Worm (Caenorhabditis elegans) whole organism, young adult: Measurements from ENCODE around the gene K04A8.20.

Experiments
- B0035.1 ChIP-seq: sonication (generic microtip); optimal IDR thresholded peaks from 2 replicates; lab custom pipeline; 2016; ENCODE audit warnings: missing genetic modification characterization, mild to moderate bottlenecking, missing compliant biosample characterization, missing genotype, missing genetic modification reagents
- B0336.3 ChIP-seq: fragments of 200-800 bp; sonication (Bioruptor generic); IDR thresholded peaks from 2 replicates; pipeline ENCODE4 v1.3.6; 2022; ENCODE audit warnings: missing genetic modification characterization, missing compliant biosample characterization
- F22D6.2 ChIP-seq: sonication (generic microtip); optimal IDR thresholded peaks from 2 replicates; lab custom pipeline; 2016; ENCODE audit warnings: mild to moderate bottlenecking, missing genetic modification characterization, missing compliant biosample characterization
- F33H1.4 ChIP-seq: fragments of 200-800 bp; sonication (Bioruptor generic); IDR thresholded peaks from 2 replicates; pipeline ENCODE4 v1.3.6; 2022; ENCODE audit warnings: missing genetic modification reagents, missing genetic modification characterization, missing compliant biosample characterization
- F49E8.2 ChIP-seq: sonication (generic microtip); optimal IDR thresholded peaks from 3 replicates; lab custom pipeline; 2017; ENCODE audit warnings: missing genetic modification characterization, mild to moderate bottlenecking, missing compliant biosample characterization, antibody characterized with exemption, moderate library complexity; ENCODE audit not compliant: insufficient read depth
- K12H6.12 ChIP-seq: fragments of 200-800 bp; sonication (Bioruptor generic); optimal IDR thresholded peaks from 2 replicates; lab custom pipeline; 2018; ENCODE audit warnings: mild to moderate bottlenecking, missing genetic modification characterization, missing compliant biosample characterization
- T26A5.8 ChIP-seq: sonication (generic microtip); optimal IDR thresholded peaks from 2 replicates; lab custom pipeline; 2016; ENCODE audit warnings: missing genetic modification characterization, missing compliant biosample characterization
- Y53F4B.3 ChIP-seq: fragments of 200-800 bp; sonication (Bioruptor generic); IDR thresholded peaks from 2 replicates; pipeline ENCODE4 v1.3.6; 2022; ENCODE audit warnings: missing genetic modification reagents, missing genetic modification characterization, missing compliant biosample characterization
- Y53G8AR.9 ChIP-seq: fragments of 200-800 bp; sonication (Bioruptor generic); conservative IDR thresholded peaks from 2 replicates; pipeline ENCODE4 v1.3.6; 2022; ENCODE audit warnings: missing genetic modification reagents, missing genetic modification characterization, missing compliant biosample characterization
- Y79H2A.3 ChIP-seq: fragments of 200-800 bp; sonication (Bioruptor generic); conservative IDR thresholded peaks from 2 replicates; pipeline ENCODE4 v1.3.6; 2022; ENCODE audit warnings: missing genetic modification reagents, missing genetic modification characterization, missing compliant biosample characterization
- Y95B8A.8 ChIP-seq: fragments of 200-800 bp; sonication (Bioruptor generic); IDR thresholded peaks from 2 replicates; pipeline ENCODE4 v1.3.6; 2022; ENCODE audit warnings: missing genetic modification reagents, missing genetic modification characterization, missing compliant biosample characterization
- atf-7 ChIP-seq: sonication (generic microtip); optimal IDR thresholded peaks from 2 replicates; lab custom pipeline; 2017; ENCODE audit warnings: mild to moderate bottlenecking, missing genetic modification characterization, missing compliant biosample characterization
- athp-1 ChIP-seq: sonication (generic microtip); optimal IDR thresholded peaks from 2 replicates; lab custom pipeline; 2017; ENCODE audit warnings: mild to moderate bottlenecking, missing genetic modification characterization, missing compliant biosample characterization
- attf-6 ChIP-seq: fragments of 200-800 bp; sonication (Bioruptor generic); IDR thresholded peaks from 2 replicates; pipeline ENCODE4 v1.3.6; 2022; ENCODE audit warnings: missing genetic modification reagents, missing genetic modification characterization, missing compliant biosample characterization
- bed-1 ChIP-seq: fragments of 200-800 bp; sonication (Bioruptor generic); IDR thresholded peaks from 2 replicates; pipeline ENCODE4 v1.3.6; 2022; ENCODE audit warnings: missing genetic modification reagents, missing genetic modification characterization, missing compliant biosample characterization
- ceh-100 ChIP-seq: fragments of 200-800 bp; sonication (Bioruptor generic); IDR thresholded peaks from 2 replicates; pipeline ENCODE4 v1.3.6; 2022; ENCODE audit warnings: missing genetic modification reagents, missing genetic modification characterization, missing compliant biosample characterization
- ceh-40 ChIP-seq: fragments of 200-800 bp; sonication (Bioruptor generic); IDR thresholded peaks from 2 replicates; pipeline ENCODE4 v1.3.6; 2022; ENCODE audit warnings: missing genetic modification characterization, missing compliant biosample characterization
- ceh-58 ChIP-seq: fragments of 200-800 bp; sonication (Bioruptor generic); IDR thresholded peaks from 2 replicates; pipeline ENCODE4 v1.3.6; 2022; ENCODE audit warnings: missing genetic modification characterization, missing compliant biosample characterization
- ceh-79 ChIP-seq: sonication (generic microtip); optimal IDR thresholded peaks from 2 replicates; lab custom pipeline; 2017; ENCODE audit warnings: mild to moderate bottlenecking, missing genetic modification characterization, missing compliant biosample characterization
- ceh-91 ChIP-seq: fragments of 200-800 bp; sonication (Bioruptor generic); IDR thresholded peaks from 2 replicates; pipeline ENCODE4 v1.3.6; 2022; ENCODE audit warnings: missing genetic modification reagents, missing genetic modification characterization, missing compliant biosample characterization
- chd-7 ChIP-seq: sonication (generic microtip); optimal IDR thresholded peaks from 2 replicates; lab custom pipeline; 2016; ENCODE audit warnings: mild to moderate bottlenecking, missing genetic modification characterization, moderate library complexity, missing compliant biosample characterization
- dox-1 ChIP-seq: fragments of 200-800 bp; sonication (Bioruptor generic); IDR thresholded peaks from 2 replicates; pipeline ENCODE4 v1.3.6; 2022; ENCODE audit warnings: missing genetic modification reagents, missing genetic modification characterization, missing compliant biosample characterization
- fkh-3 ChIP-seq: sonication (generic microtip); optimal IDR thresholded peaks from 2 replicates; lab custom pipeline; 2016; ENCODE audit warnings: mild to moderate bottlenecking, missing genetic modification characterization, missing compliant biosample characterization
- hlh-12 ChIP-seq: sonication (generic microtip); optimal IDR thresholded peaks from 2 replicates; lab custom pipeline; 2016; ENCODE audit warnings: missing genetic modification characterization, missing compliant biosample characterization
- lin-26 ChIP-seq: fragments of 200-800 bp; sonication (Bioruptor generic); IDR thresholded peaks from 2 replicates; pipeline ENCODE4 v1.3.6; 2022; ENCODE audit warnings: missing genetic modification reagents, missing genetic modification characterization, missing compliant biosample characterization
- lin-35 ChIP-seq, 3 experiments: fragments of 150-350 bp in 2 of 3; sonication (generic microtip) in 1 of 3; optimal IDR thresholded peaks; 2 replicates each; lab custom pipeline; 2014 to 2018; ENCODE audit warnings: missing biosample characterization in 3 of 3, missing genetic modification characterization in 3 of 3, missing genetic modification reagents in 3 of 3
- lin-40 ChIP-seq: sonication (generic microtip); optimal IDR thresholded peaks from 2 replicates; lab custom pipeline; 2016; ENCODE audit warnings: missing genetic modification characterization, mild to moderate bottlenecking, missing compliant biosample characterization, missing genotype, missing genetic modification reagents
- lin-54 ChIP-seq: fragments of 200-800 bp; sonication (Bioruptor generic); optimal IDR thresholded peaks from 2 replicates; lab custom pipeline; 2018; ENCODE audit warnings: mild to moderate bottlenecking, missing genetic modification characterization, missing compliant biosample characterization
- lsl-1 ChIP-seq: fragments of 200-800 bp; sonication (Bioruptor generic); optimal IDR thresholded peaks from 2 replicates; lab custom pipeline; 2018; ENCODE audit warnings: mild to moderate bottlenecking, missing genetic modification characterization, moderate library complexity, missing compliant biosample characterization
- madf-3 ChIP-seq: fragments of 200-800 bp; sonication (Bioruptor generic); IDR thresholded peaks from 2 replicates; pipeline ENCODE4 v1.3.6; 2022; ENCODE audit warnings: missing genetic modification reagents, missing genetic modification characterization, missing compliant biosample characterization
- madf-6 ChIP-seq: fragments of 200-800 bp; sonication (Bioruptor generic); IDR thresholded peaks from 2 replicates; pipeline ENCODE4 v1.3.6; 2022; ENCODE audit warnings: missing genetic modification reagents, missing genetic modification characterization, missing compliant biosample characterization
- madf-8 ChIP-seq: fragments of 200-800 bp; sonication (Bioruptor generic); conservative IDR thresholded peaks from 2 replicates; pipeline ENCODE4 v1.3.6; 2022; ENCODE audit warnings: missing genetic modification reagents, missing genetic modification characterization, missing compliant biosample characterization
- mel-28 ChIP-seq: sonication (generic microtip); optimal IDR thresholded peaks from 2 replicates; lab custom pipeline; 2016; ENCODE audit warnings: borderline replicate concordance, mild to moderate bottlenecking, missing genetic modification characterization, missing compliant biosample characterization
- nhr-120 ChIP-seq: fragments of 200-800 bp; sonication (Bioruptor generic); IDR thresholded peaks from 2 replicates; pipeline ENCODE4 v1.3.6; 2022; ENCODE audit warnings: missing genetic modification characterization, missing compliant biosample characterization
- nhr-179 ChIP-seq: sonication (generic microtip); optimal IDR thresholded peaks from 2 replicates; lab custom pipeline; 2016; ENCODE audit warnings: mild to moderate bottlenecking, missing genetic modification characterization, missing compliant biosample characterization
- nhr-27 ChIP-seq: fragments of 200-800 bp; sonication (Bioruptor generic); optimal IDR thresholded peaks from 2 replicates; lab custom pipeline; 2018; ENCODE audit warnings: mild to moderate bottlenecking, missing genetic modification characterization, moderate library complexity, missing compliant biosample characterization
- nhr-90 ChIP-seq: sonication (generic microtip); optimal IDR thresholded peaks from 2 replicates; lab custom pipeline; 2016; ENCODE audit warnings: missing genotype, mild to moderate bottlenecking, missing genetic modification characterization, missing compliant biosample characterization
- pbrm-1 ChIP-seq: fragments of 200-800 bp; sonication (Bioruptor generic); IDR thresholded peaks from 2 replicates; pipeline ENCODE4 v1.3.6; 2022; ENCODE audit warnings: missing genetic modification reagents, missing genetic modification characterization, missing compliant biosample characterization
- rcor-1 ChIP-seq: fragments of 200-800 bp; sonication (Bioruptor generic); IDR thresholded peaks from 2 replicates; pipeline ENCODE4 v1.3.6; 2022; ENCODE audit warnings: missing genetic modification reagents, missing genetic modification characterization, missing compliant biosample characterization
- sdz-38 ChIP-seq: sonication (generic microtip); optimal IDR thresholded peaks from 2 replicates; lab custom pipeline; 2016; ENCODE audit warnings: missing genotype, missing genetic modification characterization, missing compliant biosample characterization
- sea-2 ChIP-seq: fragments of 200-800 bp; sonication (Bioruptor generic); IDR thresholded peaks from 2 replicates; pipeline ENCODE4 v1.3.6; 2022; ENCODE audit warnings: missing genetic modification characterization, missing compliant biosample characterization
- snpc-1.1 ChIP-seq: sonication (generic microtip); optimal IDR thresholded peaks from 2 replicates; lab custom pipeline; 2017; ENCODE audit warnings: missing genetic modification characterization, mild to moderate bottlenecking, missing compliant biosample characterization, antibody characterized with exemption, moderate library complexity, missing genotype, missing genetic modification reagents; ENCODE audit not compliant: insufficient read depth
- snpc-1.3 ChIP-seq: sonication (generic microtip); optimal IDR thresholded peaks from 2 replicates; lab custom pipeline; 2017; ENCODE audit warnings: missing genetic modification characterization, mild to moderate bottlenecking, missing compliant biosample characterization, antibody characterized with exemption, moderate library complexity, missing genotype, missing genetic modification reagents; ENCODE audit not compliant: insufficient read depth
- snpc-3.4 ChIP-seq: sonication (generic microtip); optimal IDR thresholded peaks from 2 replicates; lab custom pipeline; 2017; ENCODE audit warnings: missing genetic modification characterization, mild to moderate bottlenecking, missing compliant biosample characterization, antibody characterized with exemption, moderate library complexity, missing genotype, missing genetic modification reagents
- zim-3 ChIP-seq: sonication (generic microtip); optimal IDR thresholded peaks from 2 replicates; lab custom pipeline; 2017; ENCODE audit warnings: mild to moderate bottlenecking, missing genetic modification characterization, moderate library complexity, missing compliant biosample characterization
- ztf-18 ChIP-seq: sonication (generic microtip); optimal IDR thresholded peaks from 2 replicates; lab custom pipeline; 2016; ENCODE audit warnings: missing genotype, mild to moderate bottlenecking, missing genetic modification characterization, missing compliant biosample characterization
- ztf-25 ChIP-seq: fragments of 200-800 bp; sonication (Bioruptor generic); IDR thresholded peaks from 2 replicates; pipeline ENCODE4 v1.3.6; 2022; ENCODE audit warnings: missing genetic modification reagents, missing genetic modification characterization, missing compliant biosample characterization
- ztf-28 ChIP-seq: fragments of 200-800 bp; sonication (Bioruptor generic); IDR thresholded peaks from 2 replicates; pipeline ENCODE4 v1.3.6; 2022; ENCODE audit warnings: missing genetic modification reagents, missing genetic modification characterization, missing compliant biosample characterization

The K04A8.20 gene

DNA sequence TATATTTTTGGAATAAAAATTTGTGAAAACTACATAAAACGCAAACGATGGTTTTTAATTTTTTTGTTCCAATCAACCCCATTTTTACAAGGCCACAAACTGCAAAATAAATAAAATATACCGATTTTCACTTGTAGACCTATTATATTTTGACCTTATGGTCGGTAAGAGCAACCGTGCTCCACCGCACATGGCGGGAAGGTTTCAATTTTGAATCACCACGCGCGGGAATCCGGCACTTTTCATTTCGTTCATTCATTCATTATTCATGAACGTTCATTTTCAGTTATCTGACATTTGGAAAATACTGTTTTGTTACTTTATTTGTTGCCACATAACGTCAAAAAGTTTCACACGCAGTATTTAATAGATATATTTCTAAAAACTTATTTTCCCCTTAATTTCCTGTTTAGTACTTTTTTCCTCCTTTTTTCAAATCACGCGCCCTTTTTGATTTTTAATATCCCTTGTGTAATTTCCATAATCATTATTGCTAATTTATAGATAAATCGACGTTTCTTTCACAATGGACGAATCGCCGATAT, 44.5 kb downstream of the K04A8.20 start, which contains the start of gene hcp-1 (continued):
- peak; percentile 11 for TF ChIP-seq ztf-18 (tag; lab: Kevin White, UChicago)
- TF ChIP-seq ceh-100 = peak; percentile 53; the same call in 1 of the 2 replicates
- peak; percentile 89; the same call in 1 of the 2 replicates for TF ChIP-seq Y53G8AR.9 (GFP tag; lab: Robert Waterston, UW)
- TF ChIP-seq lin-54 = peak; percentile 96
- peak; percentile 92 for TF ChIP-seq rcor-1 (GFP tag; lab: Robert Waterston, UW)
- TF ChIP-seq nhr-90 (tag; lab: Kevin White, UChicago) = no peak
- TF ChIP-seq fkh-3 (tag; lab: Kevin White, UChicago) = no peak
- no peak for TF ChIP-seq ceh-79 (tag; lab: Kevin White, UChicago)
- TF ChIP-seq nhr-120 = no peak
- TF ChIP-seq bed-1 (GFP tag; lab: Robert Waterston, UW) = no peak
- no peak for TF ChIP-seq sea-2
- peak; percentile 94; the same call in 1 of the 2 replicates for TF ChIP-seq dox-1
- no peak for TF ChIP-seq K12H6.12 (tag; lab: Kevin White, UChicago)
- no peak for TF ChIP-seq ceh-58 (GFP tag; lab: Robert Waterston, UW)
- TF ChIP-seq Y95B8A.8 = peak; percentile 93
- no peak for TF ChIP-seq zim-3 (tag; lab: Kevin White, UChicago)
- no peak for TF ChIP-seq sdz-38 (tag; lab: Kevin White, UChicago)
- TF ChIP-seq lsl-1 (GFP tag; lab: Kevin White, UChicago) = peak; percentile 94
- peak; percentile 79 for TF ChIP-seq attf-6 (GFP tag; lab: Robert Waterston, UW)
- TF ChIP-seq snpc-3.4 = peak; percentile 95
- no peak for TF ChIP-seq ceh-40 (GFP tag; lab: Robert Waterston, UW)
- peak; percentile 94 for TF ChIP-seq madf-3 (GFP tag; lab: Robert Waterston, UW)
- TF ChIP-seq lin-40 (tag; lab: Kevin White, UChicago) = no peak
- peak; percentile 89 for TF ChIP-seq F33H1.4 (GFP tag; lab: Robert Waterston, UW)
- TF ChIP-seq ztf-28 (GFP tag; lab: Robert Waterston, UW) = peak; percentile 89
- TF ChIP-seq Y79H2A.3 = no peak
- TF ChIP-seq T26A5.8 (tag; lab: Kevin White, UChicago) = no peak
- TF ChIP-seq B0336.3 (GFP tag; lab: Robert Waterston, UW) = no peak
- peak; percentile 78 for TF ChIP-seq pbrm-1 (GFP tag; lab: Robert Waterston, UW)
- no peak for TF ChIP-seq nhr-179 (tag; lab: Kevin White, UChicago)
- peak; percentile 99 for TF ChIP-seq madf-8 (GFP tag; lab: Robert Waterston, UW)
- TF ChIP-seq madf-6 (GFP tag; lab: Robert Waterston, UW) = peak; percentile 100
- no peak for TF ChIP-seq athp-1
- TF ChIP-seq atf-7 (tag; lab: Kevin White, UChicago) = no peak
- TF ChIP-seq Y53F4B.3 (GFP tag; lab: Robert Waterston, UW) = 0 out of 2 replicates have a peak, but pooled peaks have one; percentile 30
- TF ChIP-seq mel-28 = no peak
- peak; percentile 99 for TF ChIP-seq ceh-91 (GFP tag; lab: Robert Waterston, UW)
- peak; percentile 38 for TF ChIP-seq snpc-1.1
- TF ChIP-seq F22D6.2 (tag; lab: Kevin White, UChicago) = no peak
- TF ChIP-seq chd-7 (tag; lab: Kevin White, UChicago) = no peak
- TF ChIP-seq lin-26 (GFP tag; lab: Robert Waterston, UW) = peak; percentile 27; the same call in 1 of the 2 replicates
- no peak for TF ChIP-seq nhr-27 (tag; lab: Kevin White, UChicago)
- TF ChIP-seq lin-35 (GFP tag; optimal IDR thresholded peaks at IDR 0.05; lab: Kevin White, UChicago) = peak; percentile 61 to 86 (median 83)
- TF ChIP-seq ztf-25 (GFP tag; lab: Robert Waterston, UW) = no peak
- TF ChIP-seq snpc-1.3 = peak; percentile 81
- TF ChIP-seq F49E8.2 = peak; percentile 90
- TF ChIP-seq B0035.1 = no peak
- no peak for TF ChIP-seq hlh-12 (tag; lab: Kevin White, UChicago)
